Fruit fly (Drosophila melanogaster): Measurements from ENCODE around the gene TfIIFalpha.
A peak's percentile ranks its signal among the peaks of the same experiment; 100 is the strongest.

Gene TfIIFalpha

DNA sequence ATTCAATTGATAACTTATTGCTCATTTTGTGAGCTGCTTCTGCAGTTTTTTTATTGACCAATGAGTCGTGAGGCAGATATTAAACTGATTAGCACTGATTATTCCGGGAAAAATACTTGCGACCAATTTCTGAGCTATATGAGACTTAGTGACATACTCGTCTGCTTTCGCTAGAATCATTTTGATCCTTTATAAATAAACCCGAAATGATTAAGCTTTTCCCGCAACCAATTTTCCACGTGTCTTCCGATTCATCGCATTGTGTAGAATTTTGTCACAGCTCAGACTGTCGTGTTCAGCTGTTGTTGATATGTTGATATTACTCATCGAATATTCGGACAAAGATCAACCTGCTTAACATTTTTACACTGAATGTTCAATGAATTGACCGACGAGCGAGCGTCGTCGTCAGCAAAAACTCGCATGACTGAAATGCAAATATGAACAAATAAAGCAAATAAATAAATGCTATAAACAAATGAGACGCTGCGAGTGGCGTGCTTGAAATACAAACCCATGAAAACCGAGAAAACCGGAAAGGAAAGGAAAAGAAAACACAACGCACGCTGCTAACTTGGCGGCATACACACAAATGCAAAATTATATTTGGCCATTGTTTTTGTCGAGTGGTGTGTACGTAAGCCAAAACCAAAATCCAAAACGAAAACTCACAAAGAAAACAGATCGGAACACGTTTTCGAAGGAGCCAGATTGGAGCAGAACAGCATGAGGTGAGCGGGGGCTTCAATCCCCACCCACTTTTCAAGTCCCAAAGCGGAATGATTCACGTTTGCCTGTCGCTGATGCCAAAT, 20.6 kb downstream of the TfIIFalpha start (continued):
- no peak for TF ChIP-seq Bteb2 (GFP tag; optimal IDR thresholded peaks at IDR 0.05)
- no peak for TF ChIP-seq HLH54F (GFP tag; optimal IDR thresholded peaks at IDR 0.05)
- peak; percentile 79 for TF ChIP-seq sd (tag; optimal IDR thresholded peaks at IDR 0.05)
- peak; percentile 3 for TF ChIP-seq gem (tag; optimal IDR thresholded peaks at IDR 0.05)
- no peak for TF ChIP-seq gce (GFP tag; IDR thresholded peaks at IDR 0.05)
- TF ChIP-seq toy (GFP tag; IDR thresholded peaks at IDR 0.05): no peak
- TF ChIP-seq mirr (GFP tag; optimal IDR thresholded peaks at IDR 0.05): peak; percentile 60
- no peak for TF ChIP-seq CG10366 (GFP tag; IDR thresholded peaks at IDR 0.05)
- no peak for TF ChIP-seq CG2712 (tag; optimal IDR thresholded peaks at IDR 0.05)
- TF ChIP-seq Doc2 (GFP tag; IDR thresholded peaks at IDR 0.05): no peak
- TF ChIP-seq Dp (GFP tag; optimal IDR thresholded peaks at IDR 0.05): no peak
- no peak for TF ChIP-seq CG30403 (GFP tag; optimal IDR thresholded peaks at IDR 0.05)
- TF ChIP-seq ato (GFP tag; IDR thresholded peaks at IDR 0.05; ENCODE audit: partially characterized antibody): no peak
- peak; percentile 73 for TF ChIP-seq cwo (GFP tag; optimal IDR thresholded peaks at IDR 0.05)
- TF ChIP-seq CG3407 (GFP tag; optimal IDR thresholded peaks at IDR 0.05): peak; percentile 17
- no peak for TF ChIP-seq cg (GFP tag; optimal IDR thresholded peaks at IDR 0.05)
- TF ChIP-seq CG3847 (GFP tag; IDR thresholded peaks at IDR 0.05): 0 out of 2 replicates have a peak, but pooled peaks have one; percentile 6
- no peak for TF ChIP-seq Neu2 (GFP tag; optimal IDR thresholded peaks at IDR 0.05; ENCODE audit: borderline replicate concordance)
- TF ChIP-seq CG4617 (GFP tag; optimal IDR thresholded peaks at IDR 0.05; ENCODE audit: borderline replicate concordance): no peak

DNA sequence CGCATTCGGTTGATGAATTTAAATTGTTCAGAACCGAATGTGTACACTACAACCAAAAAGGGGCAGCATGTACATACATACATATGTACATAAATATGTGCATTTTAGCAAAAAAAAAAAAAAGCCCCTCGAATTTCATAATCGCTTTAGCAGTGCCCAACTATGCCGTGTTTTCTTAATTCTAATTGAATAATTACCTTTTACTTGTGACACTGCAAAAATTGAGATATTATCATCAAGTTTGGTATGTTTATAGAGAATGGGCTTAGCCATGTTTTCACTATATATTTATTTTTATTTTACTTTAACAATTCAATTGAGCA, 21.2 kb downstream of the TfIIFalpha start:
- TF ChIP-seq slbo (GFP tag; IDR thresholded peaks at IDR 0.05) (0 out of 2 replicates have a peak, but pooled peaks have one; percentile 35), Med (GFP tag) (peak; percentile 53), Nf-YA (GFP tag; IDR thresholded peaks at IDR 0.05) (no peak), CG2120 (GFP tag; optimal IDR thresholded peaks at IDR 0.05) (peak; percentile 40)

DNA sequence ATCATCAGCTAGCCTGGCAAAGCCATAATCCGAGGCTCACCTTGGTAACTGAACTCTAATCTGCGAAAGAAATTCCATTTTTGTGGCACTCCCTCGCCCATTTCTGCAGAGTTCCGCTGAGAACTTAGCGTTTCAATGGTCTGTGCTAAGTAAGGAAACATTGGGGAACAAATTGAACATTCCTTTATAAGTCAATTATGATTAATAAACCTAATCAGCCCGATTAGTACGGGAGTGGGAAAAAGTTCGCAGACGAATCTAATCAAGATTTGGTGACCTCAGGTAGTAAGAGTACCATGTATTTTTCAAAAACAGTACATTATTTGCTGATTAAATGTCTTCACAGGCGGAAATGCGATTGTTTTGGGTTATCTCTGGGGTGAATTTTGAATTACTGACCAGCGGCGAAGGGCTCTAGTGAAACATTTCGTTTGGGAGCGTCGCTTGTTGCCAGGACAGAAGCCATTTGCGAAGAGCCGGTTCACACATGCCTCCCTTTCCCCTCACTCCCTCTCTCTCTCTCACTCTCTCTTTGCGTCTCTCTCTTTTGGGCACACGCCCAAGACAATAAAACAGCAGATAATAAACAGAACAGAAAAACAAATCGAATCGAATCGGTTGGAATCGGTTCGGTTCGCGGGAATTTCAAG, 22.4 kb downstream of the TfIIFalpha start:
- TF ChIP-seq CG34376 (GFP tag; optimal IDR thresholded peaks at IDR 0.05) (peak; percentile 92), hbn (GFP tag; IDR thresholded peaks at IDR 0.05; ENCODE audit: partially characterized antibody) (no peak), Hey (tag; optimal IDR thresholded peaks at IDR 0.05) (no peak), NFAT (GFP tag; IDR thresholded peaks at IDR 0.05) (no peak), Eip74EF (GFP tag; optimal IDR thresholded peaks at IDR 0.05) (peak in 1 of 2 experiments; percentile 11), chinmo (GFP tag; IDR thresholded peaks at IDR 0.05; ENCODE audit: partially characterized antibody) (0 out of 4 replicates have a peak, but pooled peaks have one; percentile 69), abd-A (tag; optimal IDR thresholded peaks at IDR 0.05) (peak; percentile 27), sens (GFP tag) (peak; percentile 58), Vsx1 (GFP tag; optimal IDR thresholded peaks at IDR 0.05) (peak; percentile 37), cwo (GFP tag; optimal IDR thresholded peaks at IDR 0.05) (peak; percentile 5), ase (GFP tag; IDR thresholded peaks at IDR 0.05) (no peak), CG2129 (GFP tag; IDR thresholded peaks at IDR 0.05; ENCODE audit: partially characterized antibody) (no peak), mirr (GFP tag; optimal IDR thresholded peaks at IDR 0.05) (peak; percentile 76), CG6791 (GFP tag; IDR thresholded peaks at IDR 0.05; ENCODE audit: partially characterized antibody) (no peak), bbx (GFP tag; IDR thresholded peaks at IDR 0.05; ENCODE audit: partially characterized antibody) (0 out of 2 replicates have a peak, but pooled peaks have one; percentile 13), CG10543 (GFP tag; optimal IDR thresholded peaks at IDR 0.05) (peak; percentile 7), Med (GFP tag) (peak; percentile 62), GATAe (GFP tag; conservative IDR thresholded peaks at IDR 0.05) (0 out of 2 replicates have a peak, but pooled peaks have one; percentile 37), Xrp1 (GFP tag; IDR thresholded peaks at IDR 0.05) (0 out of 2 replicates have a peak, but pooled peaks have one; percentile 18), sug (tag; optimal IDR thresholded peaks at IDR 0.05) (peak; percentile 76), CG15479 (GFP tag; optimal IDR thresholded peaks at IDR 0.05) (peak; percentile 10), kah (GFP tag; optimal IDR thresholded peaks at IDR 0.05) (peak; percentile 69), crol (GFP tag; IDR thresholded peaks at IDR 0.05) (peak; percentile 85), CG12769 (tag; optimal IDR thresholded peaks at IDR 0.05) (peak; percentile 22), CG1647 (GFP tag; optimal IDR thresholded peaks at IDR 0.05) (no peak)

Data from whole organism, embryonic.